Fruit fly (Drosophila melanogaster): ENCODE results near the gene ph-d.

Gene ph-d

dm6 chrX:2094072-2094761, 28.9 kb downstream of the ph-d start, which contains the start of gene csw (continued):
- TF ChIP-seq Ets96B (tag; optimal IDR thresholded peaks at IDR 0.05): peak; percentile 89
- peak; percentile 69 for TF ChIP-seq CG11762 (GFP tag; optimal IDR thresholded peaks at IDR 0.05; ENCODE audit: insufficient read depth)
- peak; percentile 84 for TF ChIP-seq net (GFP tag; optimal IDR thresholded peaks at IDR 0.05)
- peak; percentile 92 for TF ChIP-seq CG6276 (GFP tag; optimal IDR thresholded peaks at IDR 0.05)
- peak; percentile 87 for TF ChIP-seq CG3032 (tag; optimal IDR thresholded peaks at IDR 0.05)
- TF ChIP-seq CG4318 (GFP tag; optimal IDR thresholded peaks at IDR 0.05): peak; percentile 20
- peak; percentile 86 for TF ChIP-seq CG8119 (GFP tag; IDR thresholded peaks at IDR 0.05)
- TF ChIP-seq Eip93F (GFP tag; optimal IDR thresholded peaks at IDR 0.05): no peak
- peak; percentile 87 for TF ChIP-seq CG6854 (GFP tag; optimal IDR thresholded peaks at IDR 0.05)
- peak; percentile 53 for TF ChIP-seq CG32006 (GFP tag; optimal IDR thresholded peaks at IDR 0.05)
- peak; percentile 63 for TF ChIP-seq Eip75B (GFP tag; optimal IDR thresholded peaks at IDR 0.05)
- TF ChIP-seq CG8632 (GFP tag; optimal IDR thresholded peaks at IDR 0.05): peak; percentile 44
- TF ChIP-seq CG6808 (GFP tag; optimal IDR thresholded peaks at IDR 0.05): peak; percentile 93
- TF ChIP-seq Lpt (GFP tag; optimal IDR thresholded peaks at IDR 0.05): peak; percentile 75
- no peak for TF ChIP-seq Hr4 (GFP tag; optimal IDR thresholded peaks at IDR 0.05)
- TF ChIP-seq CG15336 (GFP tag; IDR thresholded peaks at IDR 0.05): peak; percentile 88
- TF ChIP-seq Sox14 (GFP tag; optimal IDR thresholded peaks at IDR 0.05): peak; percentile 43
- TF ChIP-seq CG1621 (tag; optimal IDR thresholded peaks at IDR 0.05): peak; percentile 93
- TF ChIP-seq CG6163 (GFP tag; IDR thresholded peaks at IDR 0.05): peak; percentile 95
- peak; percentile 28 for TF ChIP-seq achi (GFP tag; optimal IDR thresholded peaks at IDR 0.05)
- peak; percentile 5 for TF ChIP-seq Ets21C (GFP tag; optimal IDR thresholded peaks at IDR 0.05)
- peak; percentile 27 for TF ChIP-seq fd85E (GFP tag; optimal IDR thresholded peaks at IDR 0.05)
- peak; percentile 93 for TF ChIP-seq dsx (GFP tag; optimal IDR thresholded peaks at IDR 0.05; ENCODE audit: poor library complexity, severe bottlenecking)

dm6 chrX:2089812-2090211, 33.3 kb downstream of the ph-d start:
- TF ChIP-seq CG32006 (GFP tag; optimal IDR thresholded peaks at IDR 0.05) (peak; percentile 20), Eip93F (GFP tag; optimal IDR thresholded peaks at IDR 0.05) (no peak), CG34406 (GFP tag; optimal IDR thresholded peaks at IDR 0.05) (no peak), Ets96B (tag; optimal IDR thresholded peaks at IDR 0.05) (peak; percentile 10), topi (GFP tag; optimal IDR thresholded peaks at IDR 0.05) (no peak), Eip78C (GFP tag) (peak; percentile 79), Blimp-1 (GFP tag; optimal IDR thresholded peaks at IDR 0.05) (no peak), CG3032 (tag; optimal IDR thresholded peaks at IDR 0.05) (peak; percentile 16), CG10669 (GFP tag; optimal IDR thresholded peaks at IDR 0.05) (peak; percentile 20), fkh (GFP tag; optimal IDR thresholded peaks at IDR 0.05) (no peak), CG8632 (GFP tag; optimal IDR thresholded peaks at IDR 0.05) (no peak), cyc (GFP tag; optimal IDR thresholded peaks at IDR 0.05) (no peak)

- TF ChIP-seq eg (GFP tag; IDR thresholded peaks at IDR 0.05) (0 out of 3 replicates have a peak, but pooled peaks have one; percentile 31), pdm3 (GFP tag; optimal IDR thresholded peaks at IDR 0.05) (peak; percentile 10), Eip75B (GFP tag; optimal IDR thresholded peaks at IDR 0.05) (peak; percentile 0), CG3032 (tag; optimal IDR thresholded peaks at IDR 0.05) (no peak), fd59A (GFP tag; optimal IDR thresholded peaks at IDR 0.05) (no peak), Blimp-1 (GFP tag; optimal IDR thresholded peaks at IDR 0.05) (no peak), Hr39 (GFP tag; optimal IDR thresholded peaks at IDR 0.05) (no peak), fkh (GFP tag; optimal IDR thresholded peaks at IDR 0.05) (peak; percentile 4), Hr4 (GFP tag; optimal IDR thresholded peaks at IDR 0.05) (peak; percentile 22), CG6854 (GFP tag; optimal IDR thresholded peaks at IDR 0.05) (no peak), Eip78C (GFP tag) (peak; percentile 37), svp (GFP tag) (peak; percentile 77)
Measured at dm6 chrX:2088798-2089197, 34.3 kb downstream of the ph-d start.

Data from whole organism, prepupa.